Fruit fly (Drosophila melanogaster) whole organism, embryonic: ENCODE measurements around the gene CG9389.

Experiments used
- Asciz ChIP-seq: fragments of 200-800 bp; sonication (Bioruptor generic); optimal IDR thresholded peaks from 2 replicates; lab custom pipeline; 2017; ENCODE audit warnings: missing biosample characterization, mild to moderate bottlenecking, missing genetic modification characterization, missing genetic modification reagents
- CG10209 ChIP-seq: fragments of 200-800 bp; sonication (Bioruptor generic); optimal IDR thresholded peaks from 3 replicates; lab custom pipeline; 2017; ENCODE audit warnings: missing biosample characterization, mild to moderate bottlenecking, missing genetic modification characterization, missing genetic modification reagents
- CG1024 ChIP-seq: fragments of 200-800 bp; sonication (Bioruptor generic); IDR thresholded peaks from 2 replicates; pipeline ENCODE4 v1.3.6; 2022; ENCODE audit warnings: missing biosample characterization, missing genetic modification characterization
- CG11247 ChIP-seq: fragments of 200-800 bp; sonication (Bioruptor generic); IDR thresholded peaks from 2 replicates; pipeline ENCODE4 v1.3.6; 2022; ENCODE audit warnings: missing biosample characterization, missing genetic modification characterization
- CG12299 ChIP-seq: fragments of 200-800 bp; sonication (Bioruptor generic); optimal IDR thresholded peaks from 2 replicates; lab custom pipeline; 2018; ENCODE audit warnings: missing biosample characterization, mild to moderate bottlenecking, missing genetic modification characterization
- CG12744 ChIP-seq: fragments of 200-800 bp; sonication (Bioruptor generic); optimal IDR thresholded peaks from 2 replicates; lab custom pipeline; 2016; ENCODE audit warnings: missing biosample characterization, missing genetic modification characterization
- CG1529 ChIP-seq: fragments of 200-800 bp; sonication (Bioruptor generic); optimal IDR thresholded peaks from 3 replicates; lab custom pipeline; 2018; ENCODE audit warnings: missing biosample characterization, missing genetic modification characterization
- CG17328 ChIP-seq: fragments of 200-800 bp; sonication (Bioruptor generic); IDR thresholded peaks from 2 replicates; pipeline ENCODE4 v1.3.6; 2022; ENCODE audit warnings: missing biosample characterization, missing genetic modification characterization
- CG17829 ChIP-seq: fragments of 200-800 bp; optimal IDR thresholded peaks from 2 replicates; lab custom pipeline; 2019; ENCODE audit warnings: missing biosample characterization, mild to moderate bottlenecking, missing genetic modification characterization, moderate library complexity
- CG18262 ChIP-seq: fragments of 200-800 bp; optimal IDR thresholded peaks from 3 replicates; lab custom pipeline; 2019; ENCODE audit warnings: missing biosample characterization, mild to moderate bottlenecking, missing genetic modification characterization, moderate library complexity
- CG18764 ChIP-seq: fragments of 200-800 bp; sonication (Bioruptor generic); optimal IDR thresholded peaks from 3 replicates; lab custom pipeline; 2016; ENCODE audit warnings: missing biosample characterization, missing genetic modification characterization
- CG31441 ChIP-seq: fragments of 200-800 bp; sonication (Bioruptor generic); IDR thresholded peaks from 2 replicates; pipeline ENCODE4 v1.3.6; 2022; ENCODE audit warnings: missing biosample characterization, missing genetic modification characterization
- CG3847 ChIP-seq: fragments of 200-800 bp; sonication (Bioruptor generic); IDR thresholded peaks from 2 replicates; pipeline ENCODE4 v1.3.6; 2022; ENCODE audit warnings: missing biosample characterization, missing genetic modification characterization
- CG43689 ChIP-seq: fragments of 200-800 bp; sonication (Bioruptor generic); IDR thresholded peaks from 2 replicates; pipeline ENCODE4 v1.3.6; 2022; ENCODE audit warnings: missing biosample characterization, missing genetic modification characterization
- CG4730 ChIP-seq: fragments of 200-800 bp; sonication (Bioruptor generic); IDR thresholded peaks from 2 replicates; pipeline ENCODE4 v1.3.6; 2022; ENCODE audit warnings: missing biosample characterization, missing genetic modification characterization
- CG4854 ChIP-seq: fragments of 200-800 bp; sonication (Bioruptor generic); optimal IDR thresholded peaks from 2 replicates; lab custom pipeline; 2016; ENCODE audit warnings: missing biosample characterization, missing genetic modification characterization, inconsistent platforms
- CG5180 ChIP-seq: fragments of 200-800 bp; sonication (Bioruptor generic); optimal IDR thresholded peaks from 3 replicates; lab custom pipeline; 2017; ENCODE audit warnings: missing biosample characterization, missing genetic modification characterization, mild to moderate bottlenecking, moderate library complexity, missing genetic modification reagents
- CG8089 ChIP-seq: fragments of 200-800 bp; sonication (Bioruptor generic); optimal IDR thresholded peaks from 3 replicates; lab custom pipeline; 2016; ENCODE audit warnings: missing biosample characterization, missing genetic modification characterization
- CG8359 ChIP-seq: fragments of 200-800 bp; sonication (Bioruptor generic); optimal IDR thresholded peaks from 2 replicates; lab custom pipeline; 2017; ENCODE audit warnings: missing biosample characterization, mild to moderate bottlenecking, missing genetic modification characterization, borderline replicate concordance
- CG9797 ChIP-seq: fragments of 200-800 bp; sonication (Bioruptor generic); optimal IDR thresholded peaks from 3 replicates; lab custom pipeline; 2018; ENCODE audit warnings: missing biosample characterization, mild to moderate bottlenecking, missing genetic modification characterization
- CrebB ChIP-seq: fragments of 200-800 bp; sonication (Bioruptor generic); optimal IDR thresholded peaks from 3 replicates; lab custom pipeline; 2018; ENCODE audit warnings: missing biosample characterization, mild to moderate bottlenecking, missing genetic modification characterization
- HLH3B ChIP-seq: fragments of 200-800 bp; sonication (Bioruptor generic); IDR thresholded peaks from 2 replicates; pipeline ENCODE4 v1.3.6; 2022; ENCODE audit warnings: missing biosample characterization, missing genetic modification characterization
- Pdp1 ChIP-seq, 2 experiments: fragments of 200-800 bp; sonication (Bioruptor generic); optimal IDR thresholded peaks; 3 replicates each; lab custom pipeline; 2016; ENCODE audit warnings: missing biosample characterization in 2 of 2, missing genetic modification characterization in 2 of 2, mild to moderate bottlenecking in 1 of 2, moderate library complexity in 1 of 2
- Rfx ChIP-seq: fragments of 200-800 bp; sonication (Bioruptor generic); IDR thresholded peaks from 2 replicates; pipeline ENCODE4 v1.3.6; 2022; ENCODE audit warnings: missing biosample characterization, missing genetic modification characterization
- Rx ChIP-seq: fragments of 200-800 bp; sonication (Bioruptor generic); IDR thresholded peaks from 2 replicates; pipeline ENCODE4 v1.3.6; 2022; ENCODE audit warnings: missing biosample characterization, missing genetic modification characterization
- az2 ChIP-seq: fragments of 200-800 bp; sonication (Bioruptor generic); optimal IDR thresholded peaks from 3 replicates; lab custom pipeline; 2016; ENCODE audit warnings: missing biosample characterization, missing genetic modification characterization
- chm ChIP-seq: fragments of 200-800 bp; sonication (Bioruptor generic); IDR thresholded peaks from 2 replicates; pipeline ENCODE4 v1.3.6; 2022; ENCODE audit warnings: missing biosample characterization, missing genetic modification characterization
- corto ChIP-seq: fragments of 200-800 bp; sonication (Bioruptor generic); optimal IDR thresholded peaks from 2 replicates; lab custom pipeline; 2016; ENCODE audit warnings: missing biosample characterization, mild to moderate bottlenecking, missing genetic modification characterization, moderate library complexity
- dysf ChIP-seq: fragments of 200-800 bp; sonication (Bioruptor generic); IDR thresholded peaks from 3 replicates; pipeline ENCODE4 v1.3.6; 2022; ENCODE audit warnings: missing biosample characterization, missing genetic modification characterization
- fd64A ChIP-seq: fragments of 200-800 bp; sonication (Bioruptor generic); optimal IDR thresholded peaks from 3 replicates; lab custom pipeline; 2018; ENCODE audit warnings: missing biosample characterization, mild to moderate bottlenecking, missing genetic modification characterization
- fd96Cb ChIP-seq: fragments of 200-800 bp; sonication (Bioruptor generic); optimal IDR thresholded peaks from 2 replicates; lab custom pipeline; 2018; ENCODE audit warnings: missing biosample characterization, mild to moderate bottlenecking, missing genetic modification characterization, moderate library complexity
- gsb-n ChIP-seq: fragments of 200-800 bp; sonication (Bioruptor generic); optimal IDR thresholded peaks from 3 replicates; lab custom pipeline; 2018; ENCODE audit warnings: missing biosample characterization, mild to moderate bottlenecking, missing genetic modification characterization
- her ChIP-seq: fragments of 200-800 bp; sonication (Bioruptor generic); optimal IDR thresholded peaks from 2 replicates; lab custom pipeline; 2016; ENCODE audit warnings: missing biosample characterization, missing genetic modification characterization
- lab ChIP-seq: fragments of 200-800 bp; sonication (Bioruptor generic); optimal IDR thresholded peaks from 3 replicates; lab custom pipeline; 2017; ENCODE audit warnings: missing biosample characterization, missing genetic modification characterization, mild to moderate bottlenecking, moderate library complexity, missing genetic modification reagents
- lilli ChIP-seq: fragments of 200-800 bp; sonication (Bioruptor generic); optimal IDR thresholded peaks from 3 replicates; lab custom pipeline; 2016; ENCODE audit warnings: missing biosample characterization, missing genetic modification characterization
- lola ChIP-seq, 3 experiments: fragments of >200 bp in 2 of 3; fragments of 200-800 bp in 1 of 3; sonication (Bioruptor generic) in 1 of 3; optimal IDR thresholded peaks; 2 replicates each; lab custom pipeline; 2017 to 2019; ENCODE audit warnings: missing biosample characterization in 3 of 3, missing genetic modification characterization in 3 of 3, mild to moderate bottlenecking in 1 of 3, moderate library complexity in 1 of 3
- peb ChIP-seq: fragments of 200-800 bp; sonication (Bioruptor generic); IDR thresholded peaks from 2 replicates; pipeline ENCODE4 v1.3.6; 2022; ENCODE audit warnings: missing biosample characterization, missing genetic modification characterization
- pfk ChIP-seq: fragments of 200-800 bp; sonication (Bioruptor generic); optimal IDR thresholded peaks from 2 replicates; lab custom pipeline; 2018; ENCODE audit warnings: missing biosample characterization, mild to moderate bottlenecking, missing genetic modification characterization, moderate library complexity
- phol ChIP-seq: fragments of 200-800 bp; sonication (Bioruptor generic); optimal IDR thresholded peaks from 3 replicates; lab custom pipeline; 2018; ENCODE audit warnings: missing biosample characterization, mild to moderate bottlenecking, missing genetic modification characterization, moderate library complexity
- psq ChIP-seq: fragments of 200-800 bp; sonication (Bioruptor generic); optimal IDR thresholded peaks from 2 replicates; lab custom pipeline; 2017; ENCODE audit warnings: missing biosample characterization, missing genetic modification characterization
- ro ChIP-seq: fragments of 200-800 bp; sonication (Bioruptor generic); IDR thresholded peaks from 2 replicates; pipeline ENCODE4 v1.3.6; 2022; ENCODE audit warnings: missing biosample characterization, missing genetic modification characterization
- sens-2 ChIP-seq: fragments of 200-800 bp; sonication (Bioruptor generic); IDR thresholded peaks from 2 replicates; pipeline ENCODE4 v1.3.6; 2022; ENCODE audit warnings: missing biosample characterization, missing genetic modification characterization
- sqz ChIP-seq: fragments of 200-800 bp; sonication (Bioruptor generic); optimal IDR thresholded peaks from 3 replicates; lab custom pipeline; 2018; ENCODE audit warnings: missing biosample characterization, mild to moderate bottlenecking, missing genetic modification characterization
- trh ChIP-seq: fragments of 200-800 bp; sonication (Bioruptor generic); optimal IDR thresholded peaks from 2 replicates; lab custom pipeline; 2016; ENCODE audit warnings: missing biosample characterization, missing genetic modification characterization
- unc-4 ChIP-seq: fragments of 200-800 bp; sonication (Bioruptor generic); IDR thresholded peaks from 2 replicates; pipeline ENCODE4 v1.3.6; 2022; ENCODE audit warnings: missing biosample characterization, missing genetic modification characterization; ENCODE audit not compliant: partially characterized antibody
- unpg ChIP-seq: fragments of 200-800 bp; sonication (Bioruptor generic); optimal IDR thresholded peaks from 3 replicates; lab custom pipeline; 2018; ENCODE audit warnings: missing biosample characterization, mild to moderate bottlenecking, missing genetic modification characterization, moderate library complexity
- vnd ChIP-seq: fragments of 200-800 bp; sonication (Bioruptor generic); IDR thresholded peaks from 3 replicates; pipeline ENCODE4 v1.3.6; 2022; ENCODE audit warnings: missing biosample characterization, missing genetic modification characterization; ENCODE audit not compliant: partially characterized antibody
- wdn ChIP-seq: fragments of 200-800 bp; sonication (Bioruptor generic); IDR thresholded peaks from 2 replicates; pipeline ENCODE4 v1.3.6; 2022; ENCODE audit warnings: missing biosample characterization, missing genetic modification characterization
- wor ChIP-seq: fragments of 200-800 bp; sonication (Bioruptor generic); IDR thresholded peaks from 2 replicates; pipeline ENCODE4 v1.3.6; 2022; ENCODE audit warnings: missing biosample characterization, missing genetic modification characterization
- zfh1 ChIP-seq: fragments of 200-800 bp; sonication (Bioruptor generic); IDR thresholded peaks from 3 replicates; pipeline ENCODE4 v1.3.6; 2022; ENCODE audit warnings: missing biosample characterization, missing genetic modification characterization

Gene CG9389

dm6 chr3L:21279876-21280566 lies 9.6 kb upstream of the CG9389 start, which contains the start of gene AcCoAS (continued):
- no peak; the same call in 1 of the 2 replicates for TF ChIP-seq HLH3B (GFP tag; lab: Robert Waterston, UW)
- no peak for TF ChIP-seq CG17829 (tag; lab: Kevin White, UChicago)
- TF ChIP-seq unpg (GFP tag; lab: Kevin White, UChicago), result peak; percentile 27
- peak; percentile 16 to 87 for TF ChIP-seq Pdp1 (GFP tag; optimal IDR thresholded peaks at IDR 0.05; lab: Kevin White, UChicago)
- TF ChIP-seq CG10209 (GFP tag; lab: Kevin White, UChicago), result peak; percentile 7
- no peak for TF ChIP-seq trh (GFP tag; lab: Kevin White, UChicago)
- TF ChIP-seq gsb-n (tag; lab: Kevin White, UChicago), result no peak
- no peak for TF ChIP-seq CG11247 (GFP tag; lab: Robert Waterston, UW)
- TF ChIP-seq peb, result no peak
- TF ChIP-seq CG9797 (GFP tag; lab: Kevin White, UChicago), result no peak
- TF ChIP-seq corto (GFP tag; lab: Kevin White, UChicago), result no peak
- TF ChIP-seq vnd (GFP tag; lab: Robert Waterston, UW), result no peak
- TF ChIP-seq CG4854, result no peak
- peak; percentile 76 for TF ChIP-seq Rfx (GFP tag; lab: Robert Waterston, UW)
- TF ChIP-seq sens-2 (GFP tag; lab: Robert Waterston, UW), result no peak
- TF ChIP-seq lilli, result peak; percentile 71
- TF ChIP-seq psq (GFP tag; lab: Kevin White, UChicago), result no peak
- TF ChIP-seq unc-4 (GFP tag; lab: Robert Waterston, UW), result peak; percentile 36
- peak; percentile 78 for TF ChIP-seq lab (GFP tag; lab: Kevin White, UChicago)
- no peak for TF ChIP-seq CG1529
- no peak for TF ChIP-seq CG1024 (GFP tag; lab: Robert Waterston, UW)
- TF ChIP-seq az2 (GFP tag; lab: Kevin White, UChicago), result no peak
- no peak for TF ChIP-seq fd96Cb (tag; lab: Kevin White, UChicago)
- no peak for TF ChIP-seq CG18764 (GFP tag; lab: Kevin White, UChicago)
- no peak for TF ChIP-seq lola (GFP tag; optimal IDR thresholded peaks at IDR 0.05; lab: Kevin White, UChicago)
- TF ChIP-seq CG31441 (GFP tag; lab: Robert Waterston, UW), result no peak
- TF ChIP-seq CG8359 (GFP tag; lab: Kevin White, UChicago), result no peak
- no peak for TF ChIP-seq Rx
- TF ChIP-seq CG3847 (GFP tag; lab: Robert Waterston, UW), result no peak
- no peak for TF ChIP-seq sqz (GFP tag; lab: Kevin White, UChicago)
- TF ChIP-seq CG12299 (tag; lab: Kevin White, UChicago), result no peak
- no peak for TF ChIP-seq pfk (GFP tag; lab: Kevin White, UChicago)
- no peak for TF ChIP-seq wdn (GFP tag; lab: Robert Waterston, UW)
- TF ChIP-seq Asciz (GFP tag; lab: Kevin White, UChicago), result no peak
- no peak for TF ChIP-seq CG18262 (tag; lab: Kevin White, UChicago)
- no peak for TF ChIP-seq wor (GFP tag; lab: Robert Waterston, UW)
- TF ChIP-seq ro, result no peak
- TF ChIP-seq zfh1 (GFP tag; lab: Robert Waterston, UW), result 0 out of 3 replicates have a peak, but pooled peaks have one; percentile 13
- TF ChIP-seq dysf, result peak; percentile 32; the same call in 1 of the 3 replicates
- TF ChIP-seq phol (tag; lab: Kevin White, UChicago), result no peak
- no peak for TF ChIP-seq fd64A (GFP tag; lab: Kevin White, UChicago)
- no peak for TF ChIP-seq CG5180 (GFP tag; lab: Kevin White, UChicago)
- TF ChIP-seq CG8089 (GFP tag; lab: Kevin White, UChicago), result no peak
- no peak for TF ChIP-seq CG43689 (GFP tag; lab: Robert Waterston, UW)
- TF ChIP-seq her (GFP tag; lab: Kevin White, UChicago), result peak; percentile 36
- TF ChIP-seq chm, result no peak
- no peak for TF ChIP-seq CG17328 (GFP tag; lab: Robert Waterston, UW)
- TF ChIP-seq CG12744 (GFP tag; lab: Kevin White, UChicago), result peak; percentile 10
- TF ChIP-seq CG4730 (GFP tag; lab: Robert Waterston, UW), result no peak
- peak; percentile 25 for TF ChIP-seq CrebB
